Worm (Caenorhabditis elegans): ENCODE measurements around the gene tat-2.

Gene tat-2

ce11 chrIV:4877102-4877501 lies 30.4 kb upstream of the tat-2 start, which contains the start of gene str-170:
TSS of gene str-170 (plus strand) at chrIV:4877402.
- TF ChIP-seq nhr-12 (tag; optimal IDR thresholded peaks at IDR 0.05) (no peak), skn-1 (tag; optimal IDR thresholded peaks at IDR 0.05) (no peak), ama-1 (optimal IDR thresholded peaks at IDR 0.05) (no peak), unc-55 (GFP tag; optimal IDR thresholded peaks at IDR 0.05) (no peak), elt-3 (tag; optimal IDR thresholded peaks at IDR 0.05) (no peak), mab-5 (tag; optimal IDR thresholded peaks at IDR 0.05) (no peak), lsy-2 (tag; optimal IDR thresholded peaks at IDR 0.05) (no peak), nhr-237 (tag; optimal IDR thresholded peaks at IDR 0.05) (no peak), gmeb-1 (tag; optimal IDR thresholded peaks at IDR 0.05) (no peak)

DNA sequence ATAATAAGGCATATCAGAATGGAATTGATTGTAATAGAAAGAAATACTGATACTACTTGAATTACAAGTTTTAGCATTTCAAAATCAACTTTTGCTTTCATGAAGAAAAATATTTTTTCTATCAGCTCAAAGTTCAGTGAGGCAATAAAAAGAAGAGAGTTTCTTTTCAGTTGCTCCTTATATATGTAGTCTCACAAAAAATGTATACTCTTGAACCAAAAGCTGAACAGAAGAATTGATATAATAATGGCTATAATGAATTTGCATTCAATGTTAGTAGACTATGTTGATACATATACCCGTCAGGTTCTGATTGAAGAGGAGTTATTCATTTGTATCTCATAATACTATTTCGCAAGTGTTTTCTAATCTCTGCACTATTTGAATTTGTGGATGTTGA lies 27.9 kb upstream of the tat-2 start, which contains the start of gene str-174:
str-174 (minus strand) TSS at position 101 of the 400 bp plus-strand sequence.
- no peak for TF ChIP-seq ztf-1 (GFP tag; conservative IDR thresholded peaks at IDR 0.05)
- no peak for TF ChIP-seq skn-1 (tag; optimal IDR thresholded peaks at IDR 0.05)
- TF ChIP-seq Y55F3AM.14 (GFP tag; optimal IDR thresholded peaks at IDR 0.05), result no peak
- no peak for TF ChIP-seq nhr-77 (tag; optimal IDR thresholded peaks at IDR 0.05)
- TF ChIP-seq mbf-1 (tag; optimal IDR thresholded peaks at IDR 0.05), result no peak
- no peak for TF ChIP-seq unc-55 (GFP tag; optimal IDR thresholded peaks at IDR 0.05)
- TF ChIP-seq alr-1 (tag; optimal IDR thresholded peaks at IDR 0.05), result no peak
- no peak for TF ChIP-seq ZK546.5 (tag; optimal IDR thresholded peaks at IDR 0.05)

DNA sequence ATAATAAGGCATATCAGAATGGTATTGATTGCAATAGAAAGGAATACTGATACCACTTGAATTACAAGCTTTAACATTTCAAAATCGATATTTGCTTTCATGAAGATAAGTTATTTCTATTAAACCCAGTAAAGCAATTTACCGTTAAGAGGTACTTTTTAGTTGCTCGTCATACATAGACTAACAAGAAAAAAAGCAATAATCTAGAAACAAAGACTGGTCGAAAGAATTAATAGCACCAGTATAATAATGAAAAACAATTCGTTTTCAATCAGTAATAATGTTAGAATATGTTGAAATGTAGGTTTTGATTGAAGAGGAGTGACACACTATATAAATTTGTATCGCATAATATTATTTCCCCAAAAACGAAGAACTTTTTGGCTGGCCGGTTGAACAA lies 23.9 kb upstream of the tat-2 start, which contains the start of gene str-175:
str-175 (minus strand) TSS at position 101 of the 400 bp plus-strand sequence.
- TF ChIP-seq nhr-10 (tag; optimal IDR thresholded peaks at IDR 0.05), result no peak
- no peak for TF ChIP-seq R02D3.7 (tag; optimal IDR thresholded peaks at IDR 0.05)

DNA sequence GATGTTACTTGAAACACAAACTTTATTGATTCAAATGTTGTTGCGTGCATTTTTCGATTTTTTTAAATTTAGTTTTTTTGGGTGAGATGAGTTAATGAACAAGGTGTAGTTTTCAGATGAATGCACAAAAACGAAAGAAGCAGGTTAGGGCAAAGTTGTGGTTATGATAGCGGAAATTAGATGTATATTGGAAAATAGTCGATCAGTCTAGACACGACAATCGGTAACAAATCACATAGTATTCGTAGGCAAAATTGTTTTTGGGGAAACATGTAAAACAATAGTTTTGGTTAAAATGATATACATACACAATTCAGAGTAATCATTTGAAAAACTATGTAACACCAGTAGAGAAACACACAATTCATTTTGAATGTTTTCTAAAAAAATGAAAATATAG lies 20.9 kb upstream of the tat-2 start, which contains the start of gene str-172:
str-172 (minus strand) TSS at position 101 of the 400 bp plus-strand sequence.
- no peak for TF ChIP-seq mdl-1 (tag; optimal IDR thresholded peaks at IDR 0.05)
- TF ChIP-seq unc-39 (tag; optimal IDR thresholded peaks at IDR 0.05), result no peak
- no peak for TF ChIP-seq R02D3.7 (tag; optimal IDR thresholded peaks at IDR 0.05)
- no peak for TF ChIP-seq mab-5 (tag; optimal IDR thresholded peaks at IDR 0.05)
- TF ChIP-seq mbf-1 (tag; optimal IDR thresholded peaks at IDR 0.05), result no peak
- TF ChIP-seq nhr-21 (tag; optimal IDR thresholded peaks at IDR 0.05), result no peak
- no peak for TF ChIP-seq nhr-6 (tag; optimal IDR thresholded peaks at IDR 0.05)
- no peak for TF ChIP-seq lin-39 (tag; optimal IDR thresholded peaks at IDR 0.05)
- TF ChIP-seq nhr-10 (tag; optimal IDR thresholded peaks at IDR 0.05), result no peak
- no peak for TF ChIP-seq nhr-11 (tag; optimal IDR thresholded peaks at IDR 0.05)
- TF ChIP-seq ceh-16 (tag; optimal IDR thresholded peaks at IDR 0.05), result no peak

ce11 chrIV:4866599-4866998 lies 19.9 kb upstream of the tat-2 start:
- no peak for TF ChIP-seq peb-1 (tag; optimal IDR thresholded peaks at IDR 0.05)

ce11 chrIV:4864524-4864923 lies 17.8 kb upstream of the tat-2 start:
- TF ChIP-seq dmd-4 (tag; optimal IDR thresholded peaks at IDR 0.05), result no peak
- TF ChIP-seq peb-1 (tag; optimal IDR thresholded peaks at IDR 0.05), result no peak
- no peak for TF ChIP-seq nhr-12 (tag; optimal IDR thresholded peaks at IDR 0.05)
- TF ChIP-seq C34F6.9 (tag; optimal IDR thresholded peaks at IDR 0.05), result no peak
- TF ChIP-seq mab-5 (tag; optimal IDR thresholded peaks at IDR 0.05), result no peak
- no peak for TF ChIP-seq F13H6.1 (tag; optimal IDR thresholded peaks at IDR 0.05)
- TF ChIP-seq nhr-10 (tag; optimal IDR thresholded peaks at IDR 0.05), result no peak
- TF ChIP-seq alr-1 (tag; optimal IDR thresholded peaks at IDR 0.05), result no peak
- TF ChIP-seq ztf-4 (tag; optimal IDR thresholded peaks at IDR 0.05), result no peak
- no peak for TF ChIP-seq elt-1 (tag; optimal IDR thresholded peaks at IDR 0.05)
- no peak for TF ChIP-seq fos-1 (tag; optimal IDR thresholded peaks at IDR 0.05)
- no peak for TF ChIP-seq aly-2 (tag; optimal IDR thresholded peaks at IDR 0.05)
- TF ChIP-seq ceh-82 (tag; optimal IDR thresholded peaks at IDR 0.05), result no peak
- TF ChIP-seq nhr-23 (tag; optimal IDR thresholded peaks at IDR 0.05), result no peak
- no peak for TF ChIP-seq nhr-129 (tag; optimal IDR thresholded peaks at IDR 0.05)
